Fruit fly (Drosophila melanogaster) whole organism, embryonic: ENCODE measurements around the gene CG31706.

Experiments used
- Aef1 ChIP-seq: fragments of 200-800 bp; sonication (Bioruptor generic); IDR thresholded peaks from 3 replicates; pipeline ENCODE4 v1.3.6; 2022; ENCODE audit warnings: missing biosample characterization, missing genetic modification characterization
- B-H2 ChIP-seq: fragments of 200-800 bp; sonication (Bioruptor generic); optimal IDR thresholded peaks from 2 replicates; lab custom pipeline; 2018; ENCODE audit warnings: missing biosample characterization, mild to moderate bottlenecking, missing genetic modification characterization
- Blimp-1 ChIP-seq: fragments of 200-800 bp; sonication (Bioruptor generic); optimal IDR thresholded peaks from 3 replicates; lab custom pipeline; 2018; ENCODE audit warnings: missing biosample characterization, missing genetic modification characterization, mild to moderate bottlenecking, moderate library complexity, missing genetic modification reagents
- Bteb2 ChIP-seq: fragments of 200-800 bp; sonication (Bioruptor generic); optimal IDR thresholded peaks from 2 replicates; lab custom pipeline; 2016; ENCODE audit warnings: missing biosample characterization, missing genetic modification characterization
- CG1024 ChIP-seq: fragments of 200-800 bp; sonication (Bioruptor generic); IDR thresholded peaks from 2 replicates; pipeline ENCODE4 v1.3.6; 2022; ENCODE audit warnings: missing biosample characterization, missing genetic modification characterization
- CG10321 ChIP-seq: fragments of 200-800 bp; sonication (Bioruptor generic); IDR thresholded peaks from 2 replicates; pipeline ENCODE4 v1.3.6; 2022; ENCODE audit warnings: missing biosample characterization, missing genetic modification characterization
- CG11093 ChIP-seq: fragments of 200-800 bp; sonication (Bioruptor generic); IDR thresholded peaks from 3 replicates; pipeline ENCODE4 v1.3.6; 2022; ENCODE audit warnings: missing biosample characterization, missing genetic modification characterization
- CG11398 ChIP-seq: fragments of 200-800 bp; sonication (Bioruptor generic); optimal IDR thresholded peaks from 2 replicates; lab custom pipeline; 2016; ENCODE audit warnings: missing biosample characterization, missing genetic modification characterization
- CG12155 ChIP-seq: fragments of 200-800 bp; sonication (Bioruptor generic); optimal IDR thresholded peaks from 3 replicates; lab custom pipeline; 2016; ENCODE audit warnings: missing biosample characterization, missing genetic modification characterization
- CG12299 ChIP-seq: fragments of 200-800 bp; sonication (Bioruptor generic); optimal IDR thresholded peaks from 2 replicates; lab custom pipeline; 2018; ENCODE audit warnings: missing biosample characterization, mild to moderate bottlenecking, missing genetic modification characterization
- CG12391 ChIP-seq: fragments of 200-800 bp; sonication (Bioruptor generic); optimal IDR thresholded peaks from 3 replicates; lab custom pipeline; 2018; ENCODE audit warnings: missing biosample characterization, mild to moderate bottlenecking, missing genetic modification characterization, moderate library complexity
- CG14014 ChIP-seq: fragments of 200-800 bp; sonication (Bioruptor generic); IDR thresholded peaks from 2 replicates; pipeline ENCODE4 v1.3.6; 2022; ENCODE audit warnings: missing biosample characterization, missing genetic modification characterization
- CG14667 ChIP-seq: fragments of 200-800 bp; sonication (Bioruptor generic); IDR thresholded peaks from 2 replicates; pipeline ENCODE4 v1.3.6; 2022; ENCODE audit warnings: missing biosample characterization, missing genetic modification characterization
- CG1603 ChIP-seq: fragments of 200-800 bp; sonication (Bioruptor generic); optimal IDR thresholded peaks from 2 replicates; lab custom pipeline; 2019; ENCODE audit warnings: missing biosample characterization, mild to moderate bottlenecking, missing genetic modification characterization, moderate library complexity
- CG16813 ChIP-seq: fragments of 200-800 bp; sonication (Bioruptor generic); IDR thresholded peaks from 3 replicates; pipeline ENCODE4 v1.3.6; 2022; ENCODE audit warnings: missing biosample characterization, missing genetic modification characterization; ENCODE audit not compliant: partially characterized antibody
- CG17359 ChIP-seq: fragments of 200-800 bp; sonication (Bioruptor generic); optimal IDR thresholded peaks from 3 replicates; lab custom pipeline; 2018; ENCODE audit warnings: missing biosample characterization, mild to moderate bottlenecking, missing genetic modification characterization, moderate library complexity
- CG17361 ChIP-seq: fragments of 200-800 bp; sonication (Bioruptor generic); IDR thresholded peaks from 3 replicates; pipeline ENCODE4 v1.3.6; 2022; ENCODE audit warnings: missing biosample characterization, missing genetic modification characterization
- CG1792 ChIP-seq: fragments of 200-800 bp; sonication (Bioruptor generic); optimal IDR thresholded peaks from 2 replicates; lab custom pipeline; 2016; ENCODE audit warnings: missing biosample characterization, missing genetic modification characterization
- CG30431 ChIP-seq: fragments of 200-800 bp; sonication (Bioruptor generic); optimal IDR thresholded peaks from 2 replicates; lab custom pipeline; 2017; ENCODE audit warnings: missing biosample characterization, missing genetic modification characterization
- CG31365 ChIP-seq: fragments of 200-800 bp; sonication (Bioruptor generic); optimal IDR thresholded peaks from 2 replicates; lab custom pipeline; 2018; ENCODE audit warnings: missing biosample characterization, mild to moderate bottlenecking, missing genetic modification characterization
- CG31388 ChIP-seq: fragments of 200-800 bp; sonication (Bioruptor generic); optimal IDR thresholded peaks from 2 replicates; lab custom pipeline; 2016; ENCODE audit warnings: missing biosample characterization, missing genetic modification characterization
- CG43689 ChIP-seq: fragments of 200-800 bp; sonication (Bioruptor generic); IDR thresholded peaks from 2 replicates; pipeline ENCODE4 v1.3.6; 2022; ENCODE audit warnings: missing biosample characterization, missing genetic modification characterization
- CG7786 ChIP-seq: fragments of 200-800 bp; sonication (Bioruptor generic); optimal IDR thresholded peaks from 2 replicates; lab custom pipeline; 2016; ENCODE audit warnings: missing biosample characterization, missing genetic modification characterization
- CG8089 ChIP-seq: fragments of 200-800 bp; sonication (Bioruptor generic); optimal IDR thresholded peaks from 3 replicates; lab custom pipeline; 2016; ENCODE audit warnings: missing biosample characterization, missing genetic modification characterization
- CG8388 ChIP-seq: fragments of 200-800 bp; sonication (Bioruptor generic); optimal IDR thresholded peaks from 2 replicates; lab custom pipeline; 2019; ENCODE audit warnings: missing biosample characterization, mild to moderate bottlenecking, missing genetic modification characterization, moderate library complexity
- CG8765 ChIP-seq: fragments of 200-800 bp; sonication (Bioruptor generic); IDR thresholded peaks from 2 replicates; pipeline ENCODE4 v1.3.6; 2022; ENCODE audit warnings: missing biosample characterization, missing genetic modification characterization
- CG9727 ChIP-seq: fragments of 200-800 bp; sonication (Bioruptor generic); optimal IDR thresholded peaks from 3 replicates; lab custom pipeline; 2017; ENCODE audit warnings: missing biosample characterization, mild to moderate bottlenecking, missing genetic modification characterization
- Dip2 ChIP-seq: fragments of 200-800 bp; sonication (Bioruptor generic); IDR thresholded peaks from 2 replicates; pipeline ENCODE4 v1.3.6; 2022; ENCODE audit warnings: missing biosample characterization, missing genetic modification characterization
- Dref ChIP-seq: fragments of 200-800 bp; sonication (Bioruptor generic); IDR thresholded peaks from 2 replicates; pipeline ENCODE4 v1.3.6; 2022; ENCODE audit warnings: missing biosample characterization, missing genetic modification characterization
- Drgx ChIP-seq: fragments of 200-800 bp; sonication (Bioruptor generic); IDR thresholded peaks from 2 replicates; pipeline ENCODE4 v1.3.6; 2022; ENCODE audit warnings: missing biosample characterization, missing genetic modification characterization
- GATAe ChIP-seq: fragments of 200-800 bp; sonication (Bioruptor generic); conservative IDR thresholded peaks from 2 replicates; pipeline ENCODE4 v1.3.6; 2022; ENCODE audit warnings: missing biosample characterization, missing genetic modification characterization
- Tbp ChIP-seq: fragments of >200 bp; optimal IDR thresholded peaks from 2 replicates; lab custom pipeline; 2018; ENCODE audit warnings: missing biosample characterization, missing genetic modification characterization
- ara ChIP-seq: fragments of 200-800 bp; sonication (Bioruptor generic); IDR thresholded peaks from 2 replicates; pipeline ENCODE4 v1.3.6; 2022; ENCODE audit warnings: missing biosample characterization, missing genetic modification characterization
- chinmo ChIP-seq: fragments of 200-800 bp; sonication (Bioruptor generic); IDR thresholded peaks from 4 replicates; pipeline ENCODE4 v1.3.6; 2022; ENCODE audit warnings: missing biosample characterization, missing genetic modification characterization; ENCODE audit not compliant: partially characterized antibody
- crp ChIP-seq, 2 experiments: fragments of 200-800 bp; sonication (Bioruptor generic); optimal IDR thresholded peaks; 2 replicates in 1 of 2; 3 replicates in 1 of 2; lab custom pipeline; 2017; ENCODE audit warnings: missing biosample characterization in 2 of 2, missing genetic modification characterization in 2 of 2, mild to moderate bottlenecking in 1 of 2, moderate library complexity in 1 of 2
- dati ChIP-seq: fragments of 200-800 bp; sonication (Bioruptor generic); IDR thresholded peaks from 2 replicates; pipeline ENCODE4 v1.3.6; 2022; ENCODE audit warnings: missing biosample characterization, missing genetic modification characterization
- disco-r ChIP-seq: fragments of 200-800 bp; sonication (Bioruptor generic); optimal IDR thresholded peaks from 2 replicates; lab custom pipeline; 2016; ENCODE audit warnings: missing biosample characterization, missing genetic modification characterization
- dmrt11E ChIP-seq: fragments of 200-800 bp; sonication (Bioruptor generic); optimal IDR thresholded peaks from 3 replicates; lab custom pipeline; 2018; ENCODE audit warnings: missing biosample characterization, mild to moderate bottlenecking, missing genetic modification characterization, moderate library complexity
- fru ChIP-seq: fragments of >200 bp; optimal IDR thresholded peaks from 2 replicates; lab custom pipeline; 2017
- gro ChIP-seq: fragments of 200-800 bp; sonication (Bioruptor generic); optimal IDR thresholded peaks from 2 replicates; lab custom pipeline; 2016; ENCODE audit warnings: missing biosample characterization, missing genetic modification characterization
- gsb-n ChIP-seq: fragments of 200-800 bp; sonication (Bioruptor generic); optimal IDR thresholded peaks from 3 replicates; lab custom pipeline; 2018; ENCODE audit warnings: missing biosample characterization, mild to moderate bottlenecking, missing genetic modification characterization
- hb ChIP-seq: fragments of 200-800 bp; sonication (Bioruptor generic); IDR thresholded peaks from 3 replicates; pipeline ENCODE4 v1.3.6; 2022; ENCODE audit warnings: missing biosample characterization, missing genetic modification characterization; ENCODE audit not compliant: partially characterized antibody
- ind ChIP-seq: fragments of 200-800 bp; sonication (Bioruptor generic); optimal IDR thresholded peaks from 3 replicates; lab custom pipeline; 2016; ENCODE audit warnings: missing biosample characterization, missing genetic modification characterization
- lmd ChIP-seq: fragments of 200-800 bp; sonication (Bioruptor generic); IDR thresholded peaks from 2 replicates; pipeline ENCODE4 v1.3.6; 2022; ENCODE audit warnings: missing biosample characterization, missing genetic modification characterization
- nmo ChIP-seq: fragments of 200-800 bp; sonication (Bioruptor generic); optimal IDR thresholded peaks from 2 replicates; lab custom pipeline; 2018; ENCODE audit warnings: missing biosample characterization, mild to moderate bottlenecking, missing genetic modification characterization, moderate library complexity
- p53 ChIP-seq: fragments of 200-800 bp; sonication (Bioruptor generic); optimal IDR thresholded peaks from 2 replicates; lab custom pipeline; 2016; ENCODE audit warnings: missing biosample characterization, missing genetic modification characterization
- pfk ChIP-seq: fragments of 200-800 bp; sonication (Bioruptor generic); optimal IDR thresholded peaks from 2 replicates; lab custom pipeline; 2018; ENCODE audit warnings: missing biosample characterization, mild to moderate bottlenecking, missing genetic modification characterization, moderate library complexity
- phol ChIP-seq: fragments of 200-800 bp; sonication (Bioruptor generic); optimal IDR thresholded peaks from 3 replicates; lab custom pipeline; 2018; ENCODE audit warnings: missing biosample characterization, mild to moderate bottlenecking, missing genetic modification characterization, moderate library complexity
- pzg ChIP-seq: fragments of 200-800 bp; sonication (Bioruptor generic); optimal IDR thresholded peaks from 3 replicates; lab custom pipeline; 2018; ENCODE audit warnings: missing biosample characterization, mild to moderate bottlenecking, missing genetic modification characterization, moderate library complexity
- so ChIP-seq: fragments of 200-800 bp; sonication (Bioruptor generic); IDR thresholded peaks from 3 replicates; pipeline ENCODE4 v1.3.6; 2022; ENCODE audit warnings: missing biosample characterization, missing genetic modification characterization
- tll ChIP-seq, 2 experiments: fragments of 200-800 bp in 1 of 2; fragments of >200 bp in 1 of 2; sonication (Bioruptor generic) in 1 of 2; optimal IDR thresholded peaks; 2 replicates each; lab custom pipeline; 2017 to 2019; ENCODE audit warnings: missing biosample characterization in 2 of 2, missing genetic modification characterization in 2 of 2, mild to moderate bottlenecking in 1 of 2, moderate library complexity in 1 of 2
- zf30C ChIP-seq: fragments of 200-800 bp; sonication (Bioruptor generic); optimal IDR thresholded peaks from 3 replicates; lab custom pipeline; 2018; ENCODE audit warnings: missing biosample characterization, mild to moderate bottlenecking, missing genetic modification characterization

The CG31706 gene

dm6 chr2L:11498839-11499238 is 32.0 kb downstream of the CG31706 start, which contains the start of gene Cog8 (continued):
- peak; percentile 46 for TF ChIP-seq CG7786
- TF ChIP-seq zf30C (GFP tag; lab: Kevin White, UChicago): no peak
- peak; percentile 29 for TF ChIP-seq CG8388
- TF ChIP-seq hb (GFP tag; lab: Robert Waterston, UW): no peak
- peak; percentile 23 for TF ChIP-seq p53
- TF ChIP-seq CG11093 (GFP tag; lab: Robert Waterston, UW): no peak; the same call in 2 of the 3 replicates
- TF ChIP-seq CG16813 (GFP tag; lab: Robert Waterston, UW): 0 out of 3 replicates have a peak, but pooled peaks have one; percentile 30
- peak; percentile 52 for TF ChIP-seq ind
- TF ChIP-seq so (GFP tag; lab: Robert Waterston, UW): no peak
- no peak for TF ChIP-seq Tbp (GFP tag; lab: Kevin White, UChicago)
- no peak for TF ChIP-seq CG31365
- no peak for TF ChIP-seq CG10321 (GFP tag; lab: Robert Waterston, UW)
- TF ChIP-seq CG43689 (GFP tag; lab: Robert Waterston, UW): no peak
- TF ChIP-seq CG14667 (GFP tag; lab: Robert Waterston, UW): 0 out of 2 replicates have a peak, but pooled peaks have one; percentile 10
- TF ChIP-seq dmrt11E: peak; percentile 48
- TF ChIP-seq Bteb2 (GFP tag; lab: Kevin White, UChicago): peak; percentile 6
- TF ChIP-seq Blimp-1 (GFP tag; lab: Kevin White, UChicago): peak; percentile 21
- TF ChIP-seq CG31388 (GFP tag; lab: Kevin White, UChicago): no peak
- TF ChIP-seq nmo (GFP tag; lab: Kevin White, UChicago): peak; percentile 61
- TF ChIP-seq CG30431 (GFP tag; lab: Kevin White, UChicago): peak; percentile 29
- TF ChIP-seq Drgx (GFP tag; lab: Robert Waterston, UW): no peak
- no peak for TF ChIP-seq B-H2 (GFP tag; lab: Kevin White, UChicago)
- TF ChIP-seq CG17359 (tag; lab: Kevin White, UChicago): no peak
- TF ChIP-seq CG8765 (GFP tag; lab: Robert Waterston, UW): no peak
- peak; percentile 68 for TF ChIP-seq CG1603 (tag; lab: Kevin White, UChicago)
- TF ChIP-seq lmd (GFP tag; lab: Robert Waterston, UW): no peak
- peak; percentile 60 for TF ChIP-seq phol
- peak; percentile 60 for TF ChIP-seq CG12391 (tag; lab: Kevin White, UChicago)
- TF ChIP-seq tll (GFP tag; optimal IDR thresholded peaks at IDR 0.05; lab: Kevin White, UChicago): peak in 1 of 2 experiments; percentile 51
- TF ChIP-seq pfk (GFP tag; lab: Kevin White, UChicago): no peak
- no peak for TF ChIP-seq gsb-n
- no peak for TF ChIP-seq disco-r (GFP tag; lab: Kevin White, UChicago)
- peak; percentile 50 for TF ChIP-seq pzg (GFP tag; lab: Kevin White, UChicago)
- TF ChIP-seq CG9727: peak; percentile 17
- no peak for TF ChIP-seq fru
- TF ChIP-seq CG8089 (GFP tag; lab: Kevin White, UChicago): peak; percentile 26
- no peak for TF ChIP-seq Dref (GFP tag; lab: Robert Waterston, UW)
- TF ChIP-seq CG12299 (tag; lab: Kevin White, UChicago): no peak
- TF ChIP-seq ara (GFP tag; lab: Robert Waterston, UW): no peak
- no peak for TF ChIP-seq dati (GFP tag; lab: Robert Waterston, UW)
- peak; percentile 43 for TF ChIP-seq Aef1 (GFP tag; lab: Robert Waterston, UW)
- peak; percentile 97 for TF ChIP-seq crp (GFP tag; optimal IDR thresholded peaks at IDR 0.05; lab: Kevin White, UChicago)
- no peak for TF ChIP-seq CG11398 (GFP tag; lab: Kevin White, UChicago)
- TF ChIP-seq CG14014 (GFP tag; lab: Robert Waterston, UW): no peak
- TF ChIP-seq CG12155 (GFP tag; lab: Kevin White, UChicago): peak; percentile 39
- TF ChIP-seq CG1024 (GFP tag; lab: Robert Waterston, UW): no peak
- TF ChIP-seq GATAe: no peak
- no peak for TF ChIP-seq gro
- no peak for TF ChIP-seq chinmo (GFP tag; lab: Robert Waterston, UW)
- TF ChIP-seq CG17361 (GFP tag; lab: Robert Waterston, UW): peak; percentile 46; the same call in 1 of the 3 replicates
- TF ChIP-seq Dip2 (GFP tag; lab: Robert Waterston, UW): no peak
- TF ChIP-seq CG1792 (GFP tag; lab: Kevin White, UChicago): no peak
